Worm (Caenorhabditis elegans) whole organism, late embryonic: ENCODE data around the gene Y54G9A.7.

Experiments used
- F13H6.1 ChIP-seq: sonication (generic microtip); optimal IDR thresholded peaks from 2 replicates; lab custom pipeline; 2016; ENCODE audit warnings: missing genetic modification characterization, missing compliant biosample characterization
- K09A11.1 ChIP-seq: sonication (generic microtip); optimal IDR thresholded peaks from 2 replicates; lab custom pipeline; 2017; ENCODE audit warnings: antibody characterized with exemption, mild to moderate bottlenecking, missing genetic modification characterization, missing compliant biosample characterization; ENCODE audit not compliant: insufficient read depth
- ahr-1 ChIP-seq: sonication (generic microtip); optimal IDR thresholded peaks from 2 replicates; lab custom pipeline; 2016; ENCODE audit warnings: missing genetic modification characterization, missing compliant biosample characterization
- ceh-14 ChIP-seq: sonication (generic microtip); optimal IDR thresholded peaks from 2 replicates; lab custom pipeline; 2016; ENCODE audit warnings: missing genotype, missing genetic modification characterization, missing compliant biosample characterization
- ceh-18 ChIP-seq: sonication (generic microtip); optimal IDR thresholded peaks from 2 replicates; lab custom pipeline; 2016; ENCODE audit warnings: missing genetic modification characterization, missing compliant biosample characterization
- ceh-24 ChIP-seq: sonication (generic microtip); optimal IDR thresholded peaks from 2 replicates; lab custom pipeline; 2016; ENCODE audit warnings: mild to moderate bottlenecking, missing genetic modification characterization, missing compliant biosample characterization
- ceh-34 ChIP-seq: sonication (generic microtip); optimal IDR thresholded peaks from 2 replicates; lab custom pipeline; 2016; ENCODE audit warnings: mild to moderate bottlenecking, missing genetic modification characterization, missing compliant biosample characterization
- ceh-45 ChIP-seq: fragments of 200-800 bp; sonication (Bioruptor generic); IDR thresholded peaks from 2 replicates; pipeline ENCODE4 v1.3.6; 2022; ENCODE audit warnings: missing genetic modification reagents, missing genetic modification characterization, missing compliant biosample characterization
- ceh-48 ChIP-seq: sonication (generic microtip); optimal IDR thresholded peaks from 2 replicates; lab custom pipeline; 2016; ENCODE audit warnings: missing genetic modification characterization, inconsistent platforms, missing compliant biosample characterization
- ceh-6 ChIP-seq: fragments of 200-800 bp; sonication (Bioruptor generic); optimal IDR thresholded peaks from 2 replicates; lab custom pipeline; 2018; ENCODE audit warnings: mild to moderate bottlenecking, missing genetic modification characterization, missing compliant biosample characterization
- dmd-4 ChIP-seq: sonication (generic microtip); optimal IDR thresholded peaks from 2 replicates; lab custom pipeline; 2016; ENCODE audit warnings: borderline replicate concordance, missing genetic modification characterization, missing compliant biosample characterization
- elt-2 ChIP-seq: sonication (generic microtip); optimal IDR thresholded peaks from 2 replicates; lab custom pipeline; 2016; ENCODE audit warnings: missing genetic modification reagents, missing genetic modification characterization, missing compliant biosample characterization
- ets-4 ChIP-seq: sonication (generic microtip); optimal IDR thresholded peaks from 2 replicates; lab custom pipeline; 2016; ENCODE audit warnings: missing genetic modification characterization, missing compliant biosample characterization
- eyg-1 ChIP-seq: sonication (generic microtip); optimal IDR thresholded peaks from 2 replicates; lab custom pipeline; 2016; ENCODE audit warnings: missing genotype, missing genetic modification characterization, missing compliant biosample characterization
- fkh-10 ChIP-seq: fragments of 150-350 bp; optimal IDR thresholded peaks from 2 replicates; lab custom pipeline; 2014; ENCODE audit warnings: missing biosample characterization, missing genetic modification reagents, missing genetic modification characterization
- gmeb-2 ChIP-seq: sonication (generic microtip); optimal IDR thresholded peaks from 2 replicates; lab custom pipeline; 2016; ENCODE audit warnings: missing genetic modification characterization, inconsistent platforms, missing compliant biosample characterization
- hlh-15 ChIP-seq: sonication (generic microtip); optimal IDR thresholded peaks from 2 replicates; lab custom pipeline; 2016; ENCODE audit warnings: missing genetic modification characterization, missing compliant biosample characterization
- hlh-30 ChIP-seq: sonication (generic microtip); optimal IDR thresholded peaks from 2 replicates; lab custom pipeline; 2017; ENCODE audit warnings: antibody characterized with exemption, missing genetic modification characterization, missing compliant biosample characterization; ENCODE audit not compliant: insufficient read depth
- lin-11 ChIP-seq: fragments of 200-800 bp; sonication (Bioruptor generic); optimal IDR thresholded peaks from 2 replicates; lab custom pipeline; 2018; ENCODE audit warnings: mild to moderate bottlenecking, missing genetic modification characterization, missing compliant biosample characterization
- nhr-11 ChIP-seq: fragments of 150-350 bp; optimal IDR thresholded peaks from 2 replicates; lab custom pipeline; 2014; ENCODE audit warnings: missing biosample characterization, missing genetic modification characterization
- nhr-232 ChIP-seq: sonication (generic microtip); optimal IDR thresholded peaks from 2 replicates; lab custom pipeline; 2016; ENCODE audit warnings: missing genetic modification characterization, missing compliant biosample characterization
- npax-4 ChIP-seq: sonication (generic microtip); optimal IDR thresholded peaks from 2 replicates; lab custom pipeline; 2016; ENCODE audit warnings: missing genetic modification characterization, missing compliant biosample characterization
- odd-2 ChIP-seq: sonication (generic microtip); optimal IDR thresholded peaks from 2 replicates; lab custom pipeline; 2017; ENCODE audit warnings: antibody characterized with exemption, mild to moderate bottlenecking, missing genetic modification characterization, missing compliant biosample characterization
- pat-9 ChIP-seq: fragments of 200-800 bp; sonication (Bioruptor generic); optimal IDR thresholded peaks from 2 replicates; lab custom pipeline; 2018; ENCODE audit warnings: mild to moderate bottlenecking, missing genetic modification characterization, moderate library complexity, missing compliant biosample characterization
- pha-4 ChIP-seq: fragments of 150-350 bp; optimal IDR thresholded peaks from 2 replicates; lab custom pipeline; 2018; ENCODE audit warnings: missing biosample characterization, missing genetic modification reagents, missing genetic modification characterization
- rnt-1 ChIP-seq: sonication (generic microtip); optimal IDR thresholded peaks from 2 replicates; lab custom pipeline; 2016; ENCODE audit warnings: missing genetic modification characterization, missing compliant biosample characterization
- sdc-2 ChIP-seq: sonication (generic microtip); optimal IDR thresholded peaks from 2 replicates; lab custom pipeline; 2016; ENCODE audit warnings: missing genotype, missing genetic modification characterization, missing compliant biosample characterization
- tbx-7 ChIP-seq: sonication (generic microtip); optimal IDR thresholded peaks from 2 replicates; lab custom pipeline; 2016; ENCODE audit warnings: missing genotype, missing genetic modification characterization, missing compliant biosample characterization
- ttx-3 ChIP-seq: sonication (generic microtip); optimal IDR thresholded peaks from 2 replicates; lab custom pipeline; 2016; ENCODE audit warnings: missing genetic modification reagents, missing genetic modification characterization, missing compliant biosample characterization
- unc-3 ChIP-seq, 2 experiments: fragments of 200-800 bp in 1 of 2; sonication (Bioruptor generic) in 1 of 2; sonication (generic microtip) in 1 of 2; conservative IDR thresholded peaks in 1 of 2; optimal IDR thresholded peaks in 1 of 2; 2 replicates each; pipeline versions ENCODE4 v1.3.6 to Lab custom; 2016 to 2022; ENCODE audit warnings: missing compliant biosample characterization in 2 of 2, missing genetic modification characterization in 2 of 2, missing genetic modification reagents in 1 of 2
- unc-42 ChIP-seq: sonication (generic microtip); optimal IDR thresholded peaks from 2 replicates; lab custom pipeline; 2016; ENCODE audit warnings: missing genotype, missing genetic modification characterization, missing compliant biosample characterization
- zip-5 ChIP-seq: sonication (generic microtip); optimal IDR thresholded peaks from 2 replicates; lab custom pipeline; 2016; ENCODE audit warnings: missing genetic modification characterization, missing compliant biosample characterization

The Y54G9A.7 gene

DNA sequence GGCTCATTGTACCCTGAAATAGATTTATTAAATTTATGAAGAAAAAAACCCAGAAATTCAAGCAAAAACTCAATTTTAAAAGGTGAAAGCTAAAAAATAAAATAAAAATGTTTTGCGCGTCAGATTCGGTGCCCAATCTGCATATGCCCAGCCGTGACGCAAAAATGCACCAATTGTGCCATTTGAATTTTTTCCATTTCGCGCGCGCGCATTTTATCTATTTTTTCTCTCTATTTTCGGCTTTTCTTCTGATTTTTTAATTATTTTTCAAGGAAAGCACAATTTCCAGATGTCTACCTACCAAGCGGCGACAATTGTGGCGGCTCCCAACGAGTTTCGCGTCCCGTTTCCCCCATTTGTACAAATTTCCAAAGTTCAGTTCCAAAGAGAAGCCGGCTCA, at the start of gene Y54G9A.7, which contains the start of gene bub-3:
Gene Y54G9A.7 (minus strand): TSS at position 7 of the 400 bp plus-strand sequence.
Gene bub-3 (plus strand): TSS at position 270 of the 400 bp plus-strand sequence.
- TF ChIP-seq unc-42 (peak; percentile 23), ceh-48 (tag; lab: Kevin White, UChicago) (no peak), hlh-30 (no peak)

DNA sequence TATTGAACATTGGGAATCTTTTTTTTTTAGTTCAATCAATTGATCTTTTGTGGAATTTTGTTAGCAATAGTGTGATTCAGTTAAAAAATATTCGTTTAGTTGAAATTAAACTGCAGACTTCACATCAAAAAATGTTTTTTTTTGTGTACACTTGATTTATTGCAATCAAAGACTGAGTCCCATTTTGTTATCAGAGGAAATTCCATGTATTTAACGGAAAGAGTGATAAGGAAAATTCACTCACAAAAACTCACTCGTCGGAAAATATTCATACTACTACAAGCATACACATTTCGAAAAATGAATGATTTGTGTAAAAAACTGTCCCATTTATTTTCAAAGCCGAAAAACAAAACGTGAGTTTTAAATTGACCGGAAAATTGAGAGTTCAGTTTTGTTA, 45.7 kb upstream of the Y54G9A.7 start, which contains the start of gene C01B9.1:
Gene C01B9.1 (plus strand): TSS at position 241 of the 400 bp plus-strand sequence.
- TF ChIP-seq elt-2 (tag; lab: Kevin White, UChicago) (peak; percentile 44), sdc-2 (no peak), ceh-24 (no peak)

DNA sequence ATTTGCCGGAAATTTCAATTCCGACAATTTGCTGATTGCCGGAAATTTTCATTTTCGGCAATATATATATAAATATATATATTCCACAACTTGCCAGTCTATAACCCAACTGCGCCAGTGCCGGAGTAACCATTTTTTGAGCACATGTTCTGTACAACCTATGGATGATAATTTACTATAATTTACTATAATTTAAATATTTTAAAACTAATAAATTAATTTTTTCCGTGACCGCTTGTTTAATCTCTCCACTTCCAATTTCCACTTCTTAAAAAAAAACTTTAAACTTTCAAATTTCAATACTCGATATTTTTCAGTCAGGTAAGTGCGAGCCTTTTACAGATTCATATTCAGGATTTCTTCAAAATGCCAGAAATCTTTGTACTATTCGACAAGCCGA, 40.4 kb upstream of the Y54G9A.7 start, which contains the start of gene arrd-12:
Gene arrd-12 (plus strand): TSS at position 301 of the 400 bp plus-strand sequence.
- TF ChIP-seq hlh-15 (tag; lab: Kevin White, UChicago) (no peak), ttx-3 (tag; lab: Kevin White, UChicago) (no peak), ceh-6 (GFP tag; lab: Kevin White, UChicago) (no peak), ceh-34 (tag; lab: Kevin White, UChicago) (no peak), ahr-1 (tag; lab: Kevin White, UChicago) (no peak), ceh-18 (tag; lab: Kevin White, UChicago) (no peak), fkh-10 (GFP tag; lab: Kevin White, UChicago) (no peak), sdc-2 (no peak), rnt-1 (tag; lab: Kevin White, UChicago) (no peak)
- TF ChIP-seq, all 69 proteins: peak for 0

- TF ChIP-seq dmd-4 (tag; lab: Kevin White, UChicago) (no peak), nhr-232 (tag; lab: Kevin White, UChicago) (no peak), unc-3 (GFP tag; conservative IDR thresholded peaks at IDR 0.05; lab: Robert Waterston, UW) (no peak), unc-3 (tag; optimal IDR thresholded peaks at IDR 0.05; lab: Kevin White, UChicago) (no peak), ceh-45 (GFP tag; lab: Robert Waterston, UW) (no peak)
- TF ChIP-seq, all 69 proteins: peak for 0
These were observed 37.4 kb upstream of the Y54G9A.7 start, which contains the start of gene arrd-11 for ce11 chrII:13763009-13763468. Gene arrd-11, plus strand, starts transcription at chrII:13763418.

- TF ChIP-seq ahr-1 (tag; lab: Kevin White, UChicago): no peak
- TF ChIP-seq nhr-11 (tag; lab: Kevin White, UChicago): no peak
- no peak for TF ChIP-seq hlh-15 (tag; lab: Kevin White, UChicago)
- no peak for TF ChIP-seq pat-9
- TF ChIP-seq rnt-1 (tag; lab: Kevin White, UChicago): no peak
- TF ChIP-seq eyg-1: no peak
- no peak for TF ChIP-seq npax-4 (tag; lab: Kevin White, UChicago)
- no peak for TF ChIP-seq ets-4 (tag; lab: Kevin White, UChicago)
- no peak for TF ChIP-seq K09A11.1 (tag; lab: Kevin White, UChicago)
- TF ChIP-seq odd-2: no peak
- no peak for TF ChIP-seq tbx-7 (tag; lab: Kevin White, UChicago)
- no peak for TF ChIP-seq nhr-232 (tag; lab: Kevin White, UChicago)
- no peak for TF ChIP-seq fkh-10 (GFP tag; lab: Kevin White, UChicago)
- TF ChIP-seq ceh-48 (tag; lab: Kevin White, UChicago): no peak
- no peak for TF ChIP-seq gmeb-2 (tag; lab: Kevin White, UChicago)
- no peak for TF ChIP-seq F13H6.1 (tag; lab: Kevin White, UChicago)
- TF ChIP-seq ceh-14: no peak
- no peak for TF ChIP-seq lin-11 (tag; lab: Kevin White, UChicago)
- TF ChIP-seq zip-5 (tag; lab: Kevin White, UChicago): no peak
- no peak for TF ChIP-seq pha-4 (tag; lab: Kevin White, UChicago)
- TF ChIP-seq, all 69 proteins: peak for 0
These were observed 32.5 kb upstream of the Y54G9A.7 start, which contains the start of gene arrd-13 for ce11 chrII:13758108-13758507. Gene arrd-13, plus strand, starts transcription at chrII:13758408.
